Worm (Caenorhabditis elegans) whole organism, L2 larva: ENCODE results near the gene mvk-1.

Experiments
- C34F6.9 ChIP-seq: fragments of 150-350 bp; optimal IDR thresholded peaks from 2 replicates; lab custom pipeline; 2014; ENCODE audit warnings: missing biosample characterization, missing genetic modification characterization
- F13H6.1 ChIP-seq: sonication (generic microtip); optimal IDR thresholded peaks from 2 replicates; lab custom pipeline; 2016; ENCODE audit warnings: missing genetic modification characterization, missing compliant biosample characterization
- R02D3.7 ChIP-seq: fragments of 150-350 bp; optimal IDR thresholded peaks from 2 replicates; lab custom pipeline; 2014; ENCODE audit warnings: missing biosample characterization, missing genetic modification characterization
- Y55F3AM.14 ChIP-seq: fragments of 200-800 bp; sonication (Bioruptor generic); optimal IDR thresholded peaks from 2 replicates; lab custom pipeline; 2018; ENCODE audit warnings: mild to moderate bottlenecking, missing genetic modification characterization, missing compliant biosample characterization
- ZK546.5 ChIP-seq: sonication (generic microtip); optimal IDR thresholded peaks from 2 replicates; lab custom pipeline; 2017; ENCODE audit warnings: missing biosample characterization, missing genetic modification characterization
- alr-1 ChIP-seq: fragments of 150-350 bp; optimal IDR thresholded peaks from 2 replicates; lab custom pipeline; 2014; ENCODE audit warnings: missing biosample characterization, missing genetic modification characterization
- aly-2 ChIP-seq: fragments of 150-350 bp; optimal IDR thresholded peaks from 2 replicates; lab custom pipeline; 2014; ENCODE audit warnings: missing biosample characterization, missing genetic modification characterization
- ama-1 ChIP-seq: fragments of 150-350 bp; optimal IDR thresholded peaks from 2 replicates; lab custom pipeline; 2018; ENCODE audit warnings: inconsistent platforms
- blmp-1 ChIP-seq: sonication (generic microtip); optimal IDR thresholded peaks from 2 replicates; lab custom pipeline; 2017; ENCODE audit warnings: missing genetic modification characterization, mild to moderate bottlenecking, missing compliant biosample characterization, antibody characterized with exemption, moderate library complexity; ENCODE audit not compliant: insufficient read depth
- ceh-16 ChIP-seq: fragments of 150-350 bp; optimal IDR thresholded peaks from 2 replicates; lab custom pipeline; 2014; ENCODE audit warnings: missing biosample characterization, missing genetic modification characterization
- ceh-82 ChIP-seq: fragments of 150-350 bp; optimal IDR thresholded peaks from 2 replicates; lab custom pipeline; 2014; ENCODE audit warnings: missing biosample characterization, missing genetic modification characterization
- crh-2 ChIP-seq: sonication (generic microtip); optimal IDR thresholded peaks from 2 replicates; lab custom pipeline; 2017; ENCODE audit warnings: missing biosample characterization, missing genetic modification characterization
- dmd-4 ChIP-seq: sonication (generic microtip); optimal IDR thresholded peaks from 2 replicates; lab custom pipeline; 2017; ENCODE audit warnings: missing biosample characterization, missing genetic modification characterization
- egl-27 ChIP-seq: sonication (generic microtip); optimal IDR thresholded peaks from 3 replicates; lab custom pipeline; 2017; ENCODE audit warnings: missing biosample characterization, missing genetic modification reagents, missing genetic modification characterization
- elt-1 ChIP-seq: fragments of 150-350 bp; optimal IDR thresholded peaks from 2 replicates; lab custom pipeline; 2014; ENCODE audit warnings: missing biosample characterization, missing genetic modification characterization
- elt-3 ChIP-seq: sonication (generic microtip); optimal IDR thresholded peaks from 2 replicates; lab custom pipeline; 2017; ENCODE audit warnings: missing biosample characterization, missing genetic modification characterization
- fos-1 ChIP-seq: fragments of 150-350 bp; optimal IDR thresholded peaks from 2 replicates; lab custom pipeline; 2014; ENCODE audit warnings: missing biosample characterization, missing genetic modification characterization
- gmeb-1 ChIP-seq: fragments of 150-350 bp; optimal IDR thresholded peaks from 2 replicates; lab custom pipeline; 2014; ENCODE audit warnings: missing biosample characterization, missing genetic modification characterization
- lin-11 ChIP-seq: fragments of 150-350 bp; sonication (generic microtip); optimal IDR thresholded peaks from 2 replicates; lab custom pipeline; 2014; ENCODE audit warnings: missing biosample characterization, missing genetic modification characterization, inconsistent platforms, mixed read lengths
- lin-13 ChIP-seq: fragments of 150-350 bp; optimal IDR thresholded peaks from 2 replicates; lab custom pipeline; 2014; ENCODE audit warnings: missing biosample characterization, missing genetic modification reagents, missing genetic modification characterization
- lin-39 ChIP-seq: fragments of 150-350 bp; optimal IDR thresholded peaks from 2 replicates; lab custom pipeline; 2014; ENCODE audit warnings: missing biosample characterization, missing genetic modification reagents, missing genetic modification characterization
- lsy-2 ChIP-seq, 2 experiments: fragments of 150-350 bp in 1 of 2; sonication (generic microtip) in 1 of 2; optimal IDR thresholded peaks; 2 replicates each; lab custom pipeline; 2014 to 2017; ENCODE audit warnings: missing biosample characterization in 2 of 2, missing genetic modification characterization in 2 of 2
- mab-5 ChIP-seq: fragments of 150-350 bp; optimal IDR thresholded peaks from 2 replicates; lab custom pipeline; 2014; ENCODE audit warnings: missing biosample characterization, missing genetic modification characterization
- mbf-1 ChIP-seq: sonication (generic microtip); optimal IDR thresholded peaks from 2 replicates; lab custom pipeline; 2017; ENCODE audit warnings: missing biosample characterization, missing genetic modification characterization
- mdl-1 ChIP-seq, 2 experiments: fragments of 150-350 bp in 1 of 2; sonication (generic microtip) in 1 of 2; optimal IDR thresholded peaks; 2 replicates each; lab custom pipeline; 2017; ENCODE audit warnings: missing biosample characterization in 2 of 2, missing genetic modification characterization in 2 of 2
- nhr-10 ChIP-seq: sonication (generic microtip); optimal IDR thresholded peaks from 2 replicates; lab custom pipeline; 2017; ENCODE audit warnings: missing biosample characterization, missing genetic modification characterization
- nhr-11 ChIP-seq: fragments of 150-350 bp; optimal IDR thresholded peaks from 2 replicates; lab custom pipeline; 2014; ENCODE audit warnings: missing biosample characterization, missing genetic modification characterization
- nhr-129 ChIP-seq: fragments of 150-350 bp; optimal IDR thresholded peaks from 2 replicates; lab custom pipeline; 2014; ENCODE audit warnings: missing biosample characterization, missing genetic modification characterization
- nhr-21 ChIP-seq: fragments of 150-350 bp; optimal IDR thresholded peaks from 2 replicates; lab custom pipeline; 2014; ENCODE audit warnings: missing biosample characterization, missing genetic modification characterization
- nhr-23 ChIP-seq: fragments of 150-350 bp; optimal IDR thresholded peaks from 2 replicates; lab custom pipeline; 2014; ENCODE audit warnings: missing biosample characterization, missing genetic modification reagents, missing genetic modification characterization
- nhr-237 ChIP-seq: fragments of 150-350 bp; optimal IDR thresholded peaks from 2 replicates; lab custom pipeline; 2014; ENCODE audit warnings: missing biosample characterization, missing genetic modification characterization
- nhr-25 ChIP-seq: fragments of 150-350 bp; sonication (generic microtip); optimal IDR thresholded peaks from 3 replicates; lab custom pipeline; 2014; ENCODE audit warnings: missing biosample characterization, missing genetic modification characterization
- nhr-6 ChIP-seq: fragments of 150-350 bp; optimal IDR thresholded peaks from 2 replicates; lab custom pipeline; 2014; ENCODE audit warnings: missing biosample characterization, missing genetic modification characterization
- nhr-77 ChIP-seq: fragments of 150-350 bp; optimal IDR thresholded peaks from 2 replicates; lab custom pipeline; 2014; ENCODE audit warnings: missing biosample characterization, missing genetic modification characterization
- peb-1 ChIP-seq: fragments of 150-350 bp; optimal IDR thresholded peaks from 2 replicates; lab custom pipeline; 2014; ENCODE audit warnings: missing biosample characterization, missing genetic modification characterization
- sem-4 ChIP-seq: fragments of 150-350 bp; optimal IDR thresholded peaks from 2 replicates; lab custom pipeline; 2014; ENCODE audit warnings: missing biosample characterization, missing genetic modification reagents, missing genetic modification characterization
- skn-1 ChIP-seq: sonication (generic microtip); optimal IDR thresholded peaks from 2 replicates; lab custom pipeline; 2017; ENCODE audit warnings: missing biosample characterization, missing genetic modification characterization
- sma-3 ChIP-seq: sonication (generic microtip); optimal IDR thresholded peaks from 2 replicates; lab custom pipeline; 2016; ENCODE audit warnings: missing genetic modification reagents, missing genetic modification characterization, missing compliant biosample characterization
- snpc-4 ChIP-seq: fragments of 150-350 bp; optimal IDR thresholded peaks from 2 replicates; lab custom pipeline; 2014; ENCODE audit warnings: missing biosample characterization, missing genetic modification characterization
- unc-39 ChIP-seq: fragments of 150-350 bp; optimal IDR thresholded peaks from 2 replicates; lab custom pipeline; 2014; ENCODE audit warnings: missing biosample characterization, missing genetic modification characterization
- unc-55 ChIP-seq: fragments of 150-350 bp; sonication (generic microtip); optimal IDR thresholded peaks from 3 replicates; lab custom pipeline; 2014; ENCODE audit warnings: missing biosample characterization, missing genetic modification reagents, missing genetic modification characterization
- unc-62 ChIP-seq: fragments of 150-350 bp; optimal IDR thresholded peaks from 2 replicates; lab custom pipeline; 2014; ENCODE audit warnings: missing biosample characterization, missing genetic modification reagents, missing genetic modification characterization
- zag-1 ChIP-seq: fragments of 150-350 bp; optimal IDR thresholded peaks from 2 replicates; lab custom pipeline; 2014; ENCODE audit warnings: missing biosample characterization, missing genetic modification characterization
- ztf-1 ChIP-seq: fragments of 200-800 bp; sonication (Bioruptor generic); conservative IDR thresholded peaks from 2 replicates; pipeline ENCODE4 v1.3.6; 2022; ENCODE audit warnings: missing genetic modification characterization, missing compliant biosample characterization
- ztf-11 ChIP-seq: sonication (generic microtip); optimal IDR thresholded peaks from 2 replicates; lab custom pipeline; 2017; ENCODE audit warnings: missing biosample characterization, missing genetic modification characterization
- ztf-4 ChIP-seq: fragments of 150-350 bp; optimal IDR thresholded peaks from 2 replicates; lab custom pipeline; 2014; ENCODE audit warnings: missing biosample characterization, missing genetic modification characterization

Gene mvk-1

DNA sequence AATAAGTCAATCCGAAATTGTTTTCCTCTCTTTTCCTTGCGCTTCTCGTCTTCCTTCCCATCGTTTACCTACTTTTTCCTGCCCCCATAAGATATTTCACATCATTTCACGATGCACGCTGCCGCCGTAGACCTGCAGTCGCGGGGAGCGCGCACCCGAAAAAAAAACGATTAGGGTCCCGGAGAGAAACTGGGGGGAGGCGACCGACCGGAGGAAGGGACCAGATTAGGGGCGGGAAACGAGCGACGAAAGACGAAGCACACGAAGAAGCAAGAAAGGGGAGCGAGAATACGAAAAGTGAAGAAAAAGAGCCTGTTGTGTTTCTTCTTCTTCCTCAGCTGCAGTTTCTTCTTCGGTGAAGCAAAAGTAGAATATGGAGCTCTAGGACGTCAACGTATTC lies 867 bp downstream of the mvk-1 start:
- TF ChIP-seq ztf-11, result no peak
- no peak for TF ChIP-seq ZK546.5 (tag; lab: Kevin White, UChicago)
- TF ChIP-seq Y55F3AM.14, result peak; percentile 19
- TF ChIP-seq ztf-1, result no peak
- TF ChIP-seq nhr-11 (tag; lab: Kevin White, UChicago), result no peak
- peak; percentile 2 for TF ChIP-seq unc-55 (GFP tag; lab: Kevin White, UChicago)
- no peak for TF ChIP-seq elt-1 (tag; lab: Kevin White, UChicago)
- no peak for TF ChIP-seq nhr-10 (tag; lab: Kevin White, UChicago)
- TF ChIP-seq dmd-4 (tag; lab: Kevin White, UChicago), result no peak
- no peak for TF ChIP-seq ztf-4 (tag; lab: Kevin White, UChicago)
- TF ChIP-seq mbf-1 (tag; lab: Kevin White, UChicago), result no peak
- no peak for TF ChIP-seq elt-3 (tag; lab: Kevin White, UChicago)
- TF ChIP-seq gmeb-1, result no peak
- TF ChIP-seq nhr-77, result no peak
- no peak for TF ChIP-seq ama-1
- TF ChIP-seq lin-39 (tag; lab: Kevin White, UChicago), result no peak
- no peak for TF ChIP-seq mdl-1 (tag; optimal IDR thresholded peaks at IDR 0.05; lab: Kevin White, UChicago)
- no peak for TF ChIP-seq aly-2 (tag; lab: Kevin White, UChicago)
- no peak for TF ChIP-seq unc-39
- peak; percentile 59 for TF ChIP-seq F13H6.1 (tag; lab: Kevin White, UChicago)
- TF ChIP-seq zag-1 (tag; lab: Kevin White, UChicago), result no peak
- TF ChIP-seq lin-11 (tag; lab: Kevin White, UChicago), result no peak
- TF ChIP-seq unc-62 (GFP tag; lab: Kevin White, UChicago), result no peak
- TF ChIP-seq C34F6.9 (tag; lab: Kevin White, UChicago), result peak; percentile 10
- TF ChIP-seq sem-4 (tag; lab: Kevin White, UChicago), result peak; percentile 27
- no peak for TF ChIP-seq nhr-21 (tag; lab: Kevin White, UChicago)
- TF ChIP-seq snpc-4, result peak; percentile 45
- no peak for TF ChIP-seq lsy-2 (tag; optimal IDR thresholded peaks at IDR 0.05; lab: Kevin White, UChicago)
- no peak for TF ChIP-seq skn-1 (tag; lab: Kevin White, UChicago)
- no peak for TF ChIP-seq R02D3.7 (tag; lab: Kevin White, UChicago)
- TF ChIP-seq sma-3 (GFP tag; lab: Kevin White, UChicago), result no peak
- TF ChIP-seq crh-2 (tag; lab: Kevin White, UChicago), result no peak
- TF ChIP-seq egl-27, result peak; percentile 4
- no peak for TF ChIP-seq alr-1
- TF ChIP-seq lin-13 (GFP tag; lab: Kevin White, UChicago), result no peak
- TF ChIP-seq mab-5 (tag; lab: Kevin White, UChicago), result no peak
- no peak for TF ChIP-seq blmp-1 (tag; lab: Kevin White, UChicago)
- no peak for TF ChIP-seq nhr-6 (tag; lab: Kevin White, UChicago)
- TF ChIP-seq nhr-237, result no peak
- TF ChIP-seq fos-1, result no peak
- no peak for TF ChIP-seq ceh-82 (tag; lab: Kevin White, UChicago)
- no peak for TF ChIP-seq nhr-25 (tag; lab: Kevin White, UChicago)
- TF ChIP-seq nhr-129, result no peak
- no peak for TF ChIP-seq peb-1
- no peak for TF ChIP-seq nhr-23 (tag; lab: Kevin White, UChicago)
- no peak for TF ChIP-seq ceh-16 (tag; lab: Kevin White, UChicago)

DNA sequence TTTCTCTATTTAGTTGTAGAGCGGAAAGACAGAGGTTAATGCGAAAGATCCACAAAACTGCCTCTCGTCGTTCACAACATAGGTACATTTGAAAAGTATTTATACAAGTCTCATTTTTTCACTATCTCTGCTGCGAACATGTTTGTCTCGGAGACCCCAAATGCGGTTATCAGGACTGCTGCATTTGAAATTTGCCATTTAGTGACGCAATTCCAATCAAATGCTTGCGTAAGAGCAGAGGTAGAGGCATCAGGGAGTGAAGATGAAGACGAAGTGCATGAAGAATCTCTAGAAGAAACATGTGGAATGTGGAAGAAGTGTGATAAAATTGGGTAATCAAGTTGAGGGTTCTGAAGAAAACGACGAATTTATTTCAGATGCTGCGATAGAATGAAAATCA lies 2.0 kb downstream of the mvk-1 start:
- TF ChIP-seq Y55F3AM.14 (no peak), crh-2 (tag; lab: Kevin White, UChicago) (peak; percentile 16), aly-2 (tag; lab: Kevin White, UChicago) (no peak), nhr-129 (peak; percentile 5), fos-1 (peak; percentile 34)
